In genomic region chrX:13354672-13355407, ce11 we compare ENCODE assay signal across 5 worm cellular contexts.
TF ChIP-seq lines count a peak whose summit lies in the region.

No protein-coding gene starts in this region.

TF ChIP-seq in whole organism, L1 larva, 84 proteins besides CTCF, POLR2A, EP300 and RAD21 (continued from another document):
- TF ChIP-seq alr-1 (tag; optimal IDR thresholded peaks at IDR 0.05; lab: Kevin White, UChicago; ENCODE audit: borderline replicate concordance) (no peak), nhr-71 (tag; optimal IDR thresholded peaks at IDR 0.05; lab: Kevin White, UChicago) (peak; percentile 76), unc-86 (tag; optimal IDR thresholded peaks at IDR 0.05; lab: Kevin White, UChicago) (no peak), ama-1 (optimal IDR thresholded peaks at IDR 0.05; lab: Kevin White, UChicago) (no peak), hlh-4 (tag; optimal IDR thresholded peaks at IDR 0.05; lab: Kevin White, UChicago) (no peak), lin-15B (tag; optimal IDR thresholded peaks at IDR 0.05; lab: Kevin White, UChicago) (no peak), nhr-85 (tag; lab: Kevin White, UChicago) (peak; percentile 90), lin-39 (tag; optimal IDR thresholded peaks at IDR 0.05; lab: Kevin White, UChicago) (no peak), nhr-11 (tag; optimal IDR thresholded peaks at IDR 0.05; lab: Kevin White, UChicago) (no peak), elt-3 (tag; optimal IDR thresholded peaks at IDR 0.05; lab: Kevin White, UChicago) (peak in 3 of 6 experiments; percentile 32 to 49 (median 44)), ces-1 (GFP tag; optimal IDR thresholded peaks at IDR 0.05; lab: Kevin White, UChicago) (no peak), zip-4 (GFP tag; optimal IDR thresholded peaks at IDR 0.05; lab: Kevin White, UChicago) (no peak), ceh-90 (tag; optimal IDR thresholded peaks at IDR 0.05; lab: Kevin White, UChicago) (no peak), mab-9 (GFP tag; IDR thresholded peaks at IDR 0.05; lab: Robert Waterston, UW) (no peak), unc-98 (GFP tag; IDR thresholded peaks at IDR 0.05; lab: Robert Waterston, UW) (no peak), dsc-1 (tag; optimal IDR thresholded peaks at IDR 0.05; lab: Kevin White, UChicago) (peak; percentile 41), ztf-4 (tag; optimal IDR thresholded peaks at IDR 0.05; lab: Kevin White, UChicago) (peak; percentile 27), fkh-8 (tag; optimal IDR thresholded peaks at IDR 0.05; lab: Kevin White, UChicago) (peak; percentile 54), nhr-20 (tag; optimal IDR thresholded peaks at IDR 0.05; lab: Kevin White, UChicago) (peak; percentile 70), snu-23 (GFP tag; optimal IDR thresholded peaks at IDR 0.05; lab: Kevin White, UChicago) (peak; percentile 62), tbx-2 (tag; optimal IDR thresholded peaks at IDR 0.05; lab: Kevin White, UChicago) (peak; percentile 49), nhr-19 (GFP tag; conservative IDR thresholded peaks at IDR 0.05; lab: Robert Waterston, UW) (peak; percentile 66), rnt-1 (tag; optimal IDR thresholded peaks at IDR 0.05; lab: Kevin White, UChicago) (peak; percentile 85)

TF ChIP-seq in whole organism, L2 larva, 48 proteins besides CTCF, POLR2A, EP300 and RAD21 (continued from another document):
- no peak for TF ChIP-seq nhr-23 (tag; optimal IDR thresholded peaks at IDR 0.05; lab: Kevin White, UChicago)
- TF ChIP-seq sma-3 (GFP tag; optimal IDR thresholded peaks at IDR 0.05; lab: Kevin White, UChicago): peak; percentile 16
- no peak for TF ChIP-seq aly-2 (tag; optimal IDR thresholded peaks at IDR 0.05; lab: Kevin White, UChicago)
- peak; percentile 91 for TF ChIP-seq sma-9 (GFP tag; optimal IDR thresholded peaks at IDR 0.05; lab: Kevin White, UChicago)
- no peak for TF ChIP-seq sma-9 (tag; optimal IDR thresholded peaks at IDR 0.05; lab: Kevin White, UChicago)
- TF ChIP-seq fos-1 (tag; optimal IDR thresholded peaks at IDR 0.05; lab: Kevin White, UChicago): peak; percentile 59
- TF ChIP-seq ztf-11 (tag; optimal IDR thresholded peaks at IDR 0.05; lab: Kevin White, UChicago): no peak
- no peak for TF ChIP-seq mab-5 (tag; optimal IDR thresholded peaks at IDR 0.05; lab: Kevin White, UChicago)
- TF ChIP-seq lsy-2 (tag; optimal IDR thresholded peaks at IDR 0.05; lab: Kevin White, UChicago): peak in 1 of 2 experiments; percentile 34
- TF ChIP-seq sem-4 (tag; optimal IDR thresholded peaks at IDR 0.05; lab: Kevin White, UChicago): peak; percentile 5

TF ChIP-seq in whole organism, L3 larva, 47 proteins besides CTCF, POLR2A, EP300 and RAD21 (continued from another document):
- peak; percentile 27 for TF ChIP-seq nhr-76 (tag; optimal IDR thresholded peaks at IDR 0.05; lab: Kevin White, UChicago)
- TF ChIP-seq fkh-2 (tag; optimal IDR thresholded peaks at IDR 0.05; lab: Kevin White, UChicago): no peak
- no peak for TF ChIP-seq pha-4 (tag; optimal IDR thresholded peaks at IDR 0.05; lab: Kevin White, UChicago)
- no peak for TF ChIP-seq R02D3.7 (tag; optimal IDR thresholded peaks at IDR 0.05; lab: Kevin White, UChicago)
- TF ChIP-seq elt-2 (tag; optimal IDR thresholded peaks at IDR 0.05; lab: Kevin White, UChicago): peak; percentile 73

TF ChIP-seq in whole organism, L4 larva, 104 proteins besides CTCF, POLR2A, EP300 and RAD21 (continued from another document):
- peak; percentile 100 for TF ChIP-seq mxl-3 (GFP tag; optimal IDR thresholded peaks at IDR 0.05; lab: Kevin White, UChicago)
- peak in 1 of 2 experiments; percentile 27 for TF ChIP-seq lsy-2 (tag; optimal IDR thresholded peaks at IDR 0.05; lab: Kevin White, UChicago)
- peak; percentile 90 for TF ChIP-seq nhr-11 (tag; optimal IDR thresholded peaks at IDR 0.05; lab: Kevin White, UChicago)
- peak in 1 of 2 experiments; percentile 57 for TF ChIP-seq mdl-1 (tag; optimal IDR thresholded peaks at IDR 0.05; lab: Kevin White, UChicago)
- TF ChIP-seq lin-1 (GFP tag; IDR thresholded peaks at IDR 0.05; lab: Robert Waterston, UW): peak; percentile 29; the same call in 1 of the 2 replicates
- TF ChIP-seq nhr-77 (tag; optimal IDR thresholded peaks at IDR 0.05; lab: Kevin White, UChicago): peak; percentile 11
- TF ChIP-seq nhr-76 (tag; optimal IDR thresholded peaks at IDR 0.05; lab: Kevin White, UChicago): no peak
- TF ChIP-seq nhr-102 (tag; optimal IDR thresholded peaks at IDR 0.05; lab: Kevin White, UChicago): peak; percentile 48
- no peak for TF ChIP-seq spr-3 (GFP tag; optimal IDR thresholded peaks at IDR 0.05; lab: Kevin White, UChicago)
- peak; percentile 62; the same call in 1 of the 2 replicates for TF ChIP-seq mxl-2 (GFP tag; conservative IDR thresholded peaks at IDR 0.05; lab: Robert Waterston, UW)
- TF ChIP-seq tra-1 (GFP tag; IDR thresholded peaks at IDR 0.05; lab: Robert Waterston, UW): peak; percentile 32; the same call in 1 of the 2 replicates
- no peak for TF ChIP-seq egl-43 (GFP tag; IDR thresholded peaks at IDR 0.05; lab: Robert Waterston, UW)
- no peak for TF ChIP-seq dmd-9 (GFP tag; IDR thresholded peaks at IDR 0.05; lab: Robert Waterston, UW)
- TF ChIP-seq Y48G9A.11 (GFP tag; IDR thresholded peaks at IDR 0.05; lab: Robert Waterston, UW): no peak
- no peak for TF ChIP-seq nhr-25 (tag; optimal IDR thresholded peaks at IDR 0.05; lab: Kevin White, UChicago; ENCODE audit: borderline replicate concordance, insufficient read depth)
- TF ChIP-seq F26F4.8 (GFP tag; conservative IDR thresholded peaks at IDR 0.05; lab: Robert Waterston, UW): no peak
- TF ChIP-seq hif-1 (tag; optimal IDR thresholded peaks at IDR 0.05; lab: Kevin White, UChicago): peak in 1 of 2 experiments; percentile 78
- no peak for TF ChIP-seq ceh-62 (tag; optimal IDR thresholded peaks at IDR 0.05; lab: Kevin White, UChicago)
- peak; percentile 80 for TF ChIP-seq hlh-30 (tag; optimal IDR thresholded peaks at IDR 0.05; lab: Kevin White, UChicago; ENCODE audit: insufficient read depth)
- peak; percentile 80 for TF ChIP-seq hlh-11 (tag; optimal IDR thresholded peaks at IDR 0.05; lab: Kevin White, UChicago)
- TF ChIP-seq T20F7.1 (GFP tag; optimal IDR thresholded peaks at IDR 0.05; lab: Kevin White, UChicago): peak; percentile 9
- TF ChIP-seq mes-2 (tag; optimal IDR thresholded peaks at IDR 0.05; lab: Kevin White, UChicago; ENCODE audit: poor library complexity, severe bottlenecking): peak; percentile 23
- TF ChIP-seq nhr-42 (GFP tag; IDR thresholded peaks at IDR 0.05; lab: Robert Waterston, UW): no peak

TF ChIP-seq in whole organism, young adult, 124 proteins besides CTCF, POLR2A, EP300 and RAD21 (continued from another document):
- TF ChIP-seq ztf-26 (tag; optimal IDR thresholded peaks at IDR 0.05; lab: Kevin White, UChicago): peak; percentile 7
- no peak for TF ChIP-seq let-526 (GFP tag; IDR thresholded peaks at IDR 0.05; lab: Robert Waterston, UW)
- no peak for TF ChIP-seq madf-10 (tag; optimal IDR thresholded peaks at IDR 0.05; lab: Kevin White, UChicago)
- no peak for TF ChIP-seq ceh-100 (GFP tag; IDR thresholded peaks at IDR 0.05; lab: Robert Waterston, UW)
- peak; percentile 49 for TF ChIP-seq atf-7 (tag; optimal IDR thresholded peaks at IDR 0.05; lab: Kevin White, UChicago)
- no peak for TF ChIP-seq ceh-40 (GFP tag; IDR thresholded peaks at IDR 0.05; lab: Robert Waterston, UW)
- TF ChIP-seq zfh-2 (GFP tag; conservative IDR thresholded peaks at IDR 0.05; lab: Robert Waterston, UW): no peak
- TF ChIP-seq cebp-1 (GFP tag; IDR thresholded peaks at IDR 0.05; lab: Robert Waterston, UW): no peak
- TF ChIP-seq cebp-1 (tag; optimal IDR thresholded peaks at IDR 0.05; lab: Kevin White, UChicago): peak; percentile 66
- TF ChIP-seq hlh-26 (GFP tag; conservative IDR thresholded peaks at IDR 0.05; lab: Robert Waterston, UW): no peak
- no peak for TF ChIP-seq efl-1 (GFP tag; optimal IDR thresholded peaks at IDR 0.05; lab: Kevin White, UChicago)
- no peak for TF ChIP-seq K11D2.4 (GFP tag; IDR thresholded peaks at IDR 0.05; lab: Robert Waterston, UW)
- peak; percentile 63 for TF ChIP-seq F22D6.2 (tag; optimal IDR thresholded peaks at IDR 0.05; lab: Kevin White, UChicago)
- TF ChIP-seq nhr-80 (tag; optimal IDR thresholded peaks at IDR 0.05; lab: Kevin White, UChicago): peak; percentile 76
